Worm (Caenorhabditis elegans): ENCODE measurements around the gene R10E4.6.
A peak's percentile ranks its signal among the peaks of the same experiment; 100 is the strongest.

R10E4.6 gene

ce11 chrIII:4287379-4287778 is 5.8 kb upstream of the R10E4.6 start, which contains the start of gene R10E4.3:
Gene R10E4.3, minus strand, starts transcription at chrIII:4287479.
- no peak for TF ChIP-seq lin-26 (GFP tag; IDR thresholded peaks at IDR 0.05)
- no peak for TF ChIP-seq T26A5.8 (tag; optimal IDR thresholded peaks at IDR 0.05)
- no peak for TF ChIP-seq mel-28 (tag; optimal IDR thresholded peaks at IDR 0.05; ENCODE audit: borderline replicate concordance)
- TF ChIP-seq aptf-3 (GFP tag; IDR thresholded peaks at IDR 0.05): no peak
- TF ChIP-seq D2030.7 (GFP tag; IDR thresholded peaks at IDR 0.05): no peak
- no peak for TF ChIP-seq mcd-1 (GFP tag; IDR thresholded peaks at IDR 0.05)
- TF ChIP-seq hmg-20 (GFP tag; IDR thresholded peaks at IDR 0.05): no peak
- no peak for TF ChIP-seq F55B11.4 (tag; optimal IDR thresholded peaks at IDR 0.05; ENCODE audit: borderline replicate concordance, insufficient read depth)
- no peak for TF ChIP-seq sea-2 (GFP tag; IDR thresholded peaks at IDR 0.05)
- no peak for TF ChIP-seq B0035.1 (tag; optimal IDR thresholded peaks at IDR 0.05)
- no peak for TF ChIP-seq ZK185.1 (tag; optimal IDR thresholded peaks at IDR 0.05; ENCODE audit: poor library complexity, severe bottlenecking)
- TF ChIP-seq lir-1 (GFP tag; conservative IDR thresholded peaks at IDR 0.05): no peak
- no peak for TF ChIP-seq nhr-120 (GFP tag; IDR thresholded peaks at IDR 0.05)
- TF ChIP-seq sptf-2 (GFP tag; optimal IDR thresholded peaks at IDR 0.05): no peak

ce11 chrIII:4289952-4290351 is 3.3 kb upstream of the R10E4.6 start:
- TF ChIP-seq dpl-1 (GFP tag; optimal IDR thresholded peaks at IDR 0.05): no peak
- no peak for TF ChIP-seq Y53G8AR.9 (GFP tag; conservative IDR thresholded peaks at IDR 0.05)
- TF ChIP-seq ceh-58 (GFP tag; IDR thresholded peaks at IDR 0.05): no peak
- no peak for TF ChIP-seq tbp1 (GFP tag; optimal IDR thresholded peaks at IDR 0.05)
- no peak for TF ChIP-seq F23B12.7 (tag; optimal IDR thresholded peaks at IDR 0.05; ENCODE audit: insufficient read depth)
- no peak for TF ChIP-seq madf-8 (GFP tag; conservative IDR thresholded peaks at IDR 0.05)
- no peak for TF ChIP-seq ceh-100 (GFP tag; IDR thresholded peaks at IDR 0.05)
- no peak for TF ChIP-seq bed-1 (GFP tag; IDR thresholded peaks at IDR 0.05)
- TF ChIP-seq athp-1 (tag; optimal IDR thresholded peaks at IDR 0.05): no peak
- TF ChIP-seq unc-130 (GFP tag; optimal IDR thresholded peaks at IDR 0.05): no peak
- no peak for TF ChIP-seq F49E8.2 (tag; optimal IDR thresholded peaks at IDR 0.05; ENCODE audit: insufficient read depth)
- no peak for TF ChIP-seq ZK185.1 (tag; optimal IDR thresholded peaks at IDR 0.05; ENCODE audit: poor library complexity, severe bottlenecking)
- no peak for TF ChIP-seq Y79H2A.3 (GFP tag; conservative IDR thresholded peaks at IDR 0.05)
- TF ChIP-seq B0261.1 (tag; optimal IDR thresholded peaks at IDR 0.05): no peak
- TF ChIP-seq Y53F4B.3 (GFP tag; IDR thresholded peaks at IDR 0.05): no peak

- 0 out of 2 replicates have a peak, but pooled peaks have one; percentile 21 for TF ChIP-seq hsf-1 (GFP tag; IDR thresholded peaks at IDR 0.05)
- no peak for TF ChIP-seq C06A6.2 (GFP tag; conservative IDR thresholded peaks at IDR 0.05)
- TF ChIP-seq ztf-26 (tag; optimal IDR thresholded peaks at IDR 0.05): no peak
- no peak for TF ChIP-seq nhr-90 (tag; optimal IDR thresholded peaks at IDR 0.05)
- peak; percentile 78 for TF ChIP-seq madf-8 (GFP tag; conservative IDR thresholded peaks at IDR 0.05)
- no peak for TF ChIP-seq nhr-80 (tag; optimal IDR thresholded peaks at IDR 0.05)
- TF ChIP-seq chd-7 (tag; optimal IDR thresholded peaks at IDR 0.05): no peak
- no peak for TF ChIP-seq ceh-58 (GFP tag; IDR thresholded peaks at IDR 0.05)
- peak; percentile 39; the same call in 1 of the 2 replicates for TF ChIP-seq hmg-1.2 (GFP tag; IDR thresholded peaks at IDR 0.05)
- TF ChIP-seq die-1 (tag; optimal IDR thresholded peaks at IDR 0.05): no peak
- TF ChIP-seq unc-130 (GFP tag; optimal IDR thresholded peaks at IDR 0.05): no peak
- TF ChIP-seq egrh-3 (GFP tag; IDR thresholded peaks at IDR 0.05): no peak
- no peak for TF ChIP-seq C17E4.6 (GFP tag; IDR thresholded peaks at IDR 0.05)
- TF ChIP-seq lin-35 (GFP tag; optimal IDR thresholded peaks at IDR 0.05): peak in 1 of 3 experiments; percentile 45
- TF ChIP-seq tbx-9 (tag; optimal IDR thresholded peaks at IDR 0.05; ENCODE audit: borderline replicate concordance): no peak
- TF ChIP-seq snpc-1.3 (tag; optimal IDR thresholded peaks at IDR 0.05; ENCODE audit: insufficient read depth): peak; percentile 56
- TF ChIP-seq aptf-3 (GFP tag; IDR thresholded peaks at IDR 0.05): no peak
- no peak for TF ChIP-seq bed-1 (GFP tag; IDR thresholded peaks at IDR 0.05)
- no peak for TF ChIP-seq ets-4 (GFP tag; optimal IDR thresholded peaks at IDR 0.05)
- TF ChIP-seq lsy-27 (tag; optimal IDR thresholded peaks at IDR 0.05; ENCODE audit: borderline replicate concordance, insufficient read depth): no peak
- no peak for TF ChIP-seq athp-1 (tag; optimal IDR thresholded peaks at IDR 0.05)
- TF ChIP-seq B0019.2 (GFP tag; conservative IDR thresholded peaks at IDR 0.05): 0 out of 2 replicates have a peak, but pooled peaks have one; percentile 21
- no peak for TF ChIP-seq rcor-1 (GFP tag; IDR thresholded peaks at IDR 0.05)
Observed at ce11 chrIII:4291216-4291691, 2.0 kb upstream of the R10E4.6 start, which contains the start of gene mcm-5. Gene mcm-5, minus strand, starts transcription at chrIII:4291266.

Data from whole organism, young adult.